Worm (Caenorhabditis elegans) whole organism, L2 larva: Measurements from ENCODE around the gene ZC21.10.

Source experiments
- F13H6.1 ChIP-seq: sonication (generic microtip); optimal IDR thresholded peaks from 2 replicates; lab custom pipeline; 2016; ENCODE audit warnings: missing genetic modification characterization, missing compliant biosample characterization
- ama-1 ChIP-seq: fragments of 150-350 bp; optimal IDR thresholded peaks from 2 replicates; lab custom pipeline; 2018; ENCODE audit warnings: inconsistent platforms
- egl-27 ChIP-seq: sonication (generic microtip); optimal IDR thresholded peaks from 3 replicates; lab custom pipeline; 2017; ENCODE audit warnings: missing biosample characterization, missing genetic modification reagents, missing genetic modification characterization
- elt-3 ChIP-seq: sonication (generic microtip); optimal IDR thresholded peaks from 2 replicates; lab custom pipeline; 2017; ENCODE audit warnings: missing biosample characterization, missing genetic modification characterization
- fos-1 ChIP-seq: fragments of 150-350 bp; optimal IDR thresholded peaks from 2 replicates; lab custom pipeline; 2014; ENCODE audit warnings: missing biosample characterization, missing genetic modification characterization
- lin-13 ChIP-seq: fragments of 150-350 bp; optimal IDR thresholded peaks from 2 replicates; lab custom pipeline; 2014; ENCODE audit warnings: missing biosample characterization, missing genetic modification reagents, missing genetic modification characterization
- lin-39 ChIP-seq: fragments of 150-350 bp; optimal IDR thresholded peaks from 2 replicates; lab custom pipeline; 2014; ENCODE audit warnings: missing biosample characterization, missing genetic modification reagents, missing genetic modification characterization
- mab-5 ChIP-seq: fragments of 150-350 bp; optimal IDR thresholded peaks from 2 replicates; lab custom pipeline; 2014; ENCODE audit warnings: missing biosample characterization, missing genetic modification characterization
- nhr-11 ChIP-seq: fragments of 150-350 bp; optimal IDR thresholded peaks from 2 replicates; lab custom pipeline; 2014; ENCODE audit warnings: missing biosample characterization, missing genetic modification characterization
- nhr-12 ChIP-seq: fragments of 150-350 bp; optimal IDR thresholded peaks from 2 replicates; lab custom pipeline; 2014; ENCODE audit warnings: missing biosample characterization, missing genetic modification characterization
- snpc-4 ChIP-seq: fragments of 150-350 bp; optimal IDR thresholded peaks from 2 replicates; lab custom pipeline; 2014; ENCODE audit warnings: missing biosample characterization, missing genetic modification characterization
- unc-39 ChIP-seq: fragments of 150-350 bp; optimal IDR thresholded peaks from 2 replicates; lab custom pipeline; 2014; ENCODE audit warnings: missing biosample characterization, missing genetic modification characterization
- unc-62 ChIP-seq: fragments of 150-350 bp; optimal IDR thresholded peaks from 2 replicates; lab custom pipeline; 2014; ENCODE audit warnings: missing biosample characterization, missing genetic modification reagents, missing genetic modification characterization
- ztf-4 ChIP-seq: fragments of 150-350 bp; optimal IDR thresholded peaks from 2 replicates; lab custom pipeline; 2014; ENCODE audit warnings: missing biosample characterization, missing genetic modification characterization

DNA sequence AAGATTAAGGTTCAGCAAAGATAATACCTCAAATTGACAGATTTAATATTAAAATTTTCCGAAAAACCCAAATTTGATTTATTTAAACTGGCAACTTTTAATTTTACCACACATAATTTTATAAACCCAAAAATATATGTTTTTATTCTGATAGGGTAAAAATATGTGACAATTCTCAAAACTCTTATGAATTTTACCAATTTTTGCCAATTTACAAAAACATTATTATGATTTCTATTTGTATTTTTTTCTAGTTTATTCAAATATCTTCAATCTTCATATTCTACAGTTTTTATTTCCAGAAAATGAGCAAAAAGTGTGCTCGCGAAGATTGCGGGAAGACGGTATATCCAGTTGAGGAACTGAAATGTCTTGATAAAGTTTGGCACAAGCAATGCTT lies 46.0 kb upstream of the ZC21.10 start, which contains the start of gene F42H10.3:
- TF ChIP-seq elt-3 (tag; lab: Kevin White, UChicago): no peak
- TF ChIP-seq fos-1: no peak
- no peak for TF ChIP-seq snpc-4 (tag; lab: Kevin White, UChicago)
- TF ChIP-seq mab-5: no peak
- no peak for TF ChIP-seq ztf-4
- no peak for TF ChIP-seq lin-13 (GFP tag; lab: Kevin White, UChicago)
- TF ChIP-seq ama-1 (lab: Kevin White, UChicago): no peak
- TF ChIP-seq F13H6.1: no peak
- TF ChIP-seq nhr-12: no peak
- no peak for TF ChIP-seq nhr-11 (tag; lab: Kevin White, UChicago)
- TF ChIP-seq egl-27: no peak
- TF ChIP-seq lin-39 (tag; lab: Kevin White, UChicago): no peak
- TF ChIP-seq unc-62 (GFP tag; lab: Kevin White, UChicago): no peak
- TF ChIP-seq unc-39 (tag; lab: Kevin White, UChicago): no peak
